Worm (Caenorhabditis elegans) whole organism, L3 larva: ENCODE data around the gene ceeh-1.

Experiments used
- R02D3.7 ChIP-seq: fragments of 150-350 bp; optimal IDR thresholded peaks from 2 replicates; lab custom pipeline; 2014; ENCODE audit warnings: missing biosample characterization, missing genetic modification characterization
- ZK546.5 ChIP-seq: sonication (generic microtip); optimal IDR thresholded peaks from 2 replicates; lab custom pipeline; 2017; ENCODE audit warnings: missing biosample characterization, missing genetic modification characterization
- aly-2 ChIP-seq: fragments of 150-350 bp; optimal IDR thresholded peaks from 2 replicates; lab custom pipeline; 2014; ENCODE audit warnings: missing biosample characterization, missing genetic modification characterization
- ama-1 ChIP-seq: fragments of 150-350 bp; optimal IDR thresholded peaks from 2 replicates; lab custom pipeline; 2018
- ceh-16 ChIP-seq: sonication (generic microtip); optimal IDR thresholded peaks from 2 replicates; lab custom pipeline; 2017; ENCODE audit warnings: missing biosample characterization, missing genetic modification characterization
- ceh-28 ChIP-seq: fragments of 150-350 bp; optimal IDR thresholded peaks from 2 replicates; lab custom pipeline; 2014; ENCODE audit warnings: missing biosample characterization, missing genetic modification reagents, missing genetic modification characterization
- ceh-82 ChIP-seq: fragments of 150-350 bp; optimal IDR thresholded peaks from 2 replicates; lab custom pipeline; 2014; ENCODE audit warnings: missing biosample characterization, missing genetic modification characterization
- ceh-9 ChIP-seq: sonication (generic microtip); optimal IDR thresholded peaks from 2 replicates; lab custom pipeline; 2018; ENCODE audit warnings: missing biosample characterization, missing genetic modification characterization
- daf-12 ChIP-seq: fragments of 150-350 bp; optimal IDR thresholded peaks from 2 replicates; lab custom pipeline; 2014; ENCODE audit warnings: missing biosample characterization, missing genetic modification reagents, missing genetic modification characterization
- egl-5 ChIP-seq: fragments of 150-350 bp; optimal IDR thresholded peaks from 2 replicates; lab custom pipeline; 2017; ENCODE audit warnings: missing biosample characterization, missing genetic modification reagents, missing genetic modification characterization, inconsistent platforms
- elt-1 ChIP-seq: fragments of 150-350 bp; optimal IDR thresholded peaks from 2 replicates; lab custom pipeline; 2014; ENCODE audit warnings: missing biosample characterization, missing genetic modification characterization
- elt-2 ChIP-seq: sonication (generic microtip); optimal IDR thresholded peaks from 2 replicates; lab custom pipeline; 2016; ENCODE audit warnings: missing genetic modification reagents, mild to moderate bottlenecking, missing genetic modification characterization, missing compliant biosample characterization
- eor-1 ChIP-seq, 2 experiments: fragments of 150-350 bp; optimal IDR thresholded peaks; 2 replicates each; lab custom pipeline; 2014 to 2018; ENCODE audit warnings: missing biosample characterization in 2 of 2, missing genetic modification characterization in 2 of 2
- fkh-2 ChIP-seq: fragments of 150-350 bp; optimal IDR thresholded peaks from 2 replicates; lab custom pipeline; 2014; ENCODE audit warnings: missing biosample characterization, missing genetic modification reagents, missing genetic modification characterization
- fos-1 ChIP-seq: fragments of 150-350 bp; optimal IDR thresholded peaks from 2 replicates; lab custom pipeline; 2014; ENCODE audit warnings: missing biosample characterization, missing genetic modification characterization
- hmg-11 ChIP-seq: sonication (generic microtip); optimal IDR thresholded peaks from 2 replicates; lab custom pipeline; 2016; ENCODE audit warnings: missing genetic modification characterization, missing compliant biosample characterization
- jun-1 ChIP-seq: fragments of 150-350 bp; optimal IDR thresholded peaks from 2 replicates; lab custom pipeline; 2014; ENCODE audit warnings: missing biosample characterization, missing genetic modification reagents, missing genetic modification characterization
- lin-15B ChIP-seq: fragments of 150-350 bp; optimal IDR thresholded peaks from 2 replicates; lab custom pipeline; 2014; ENCODE audit warnings: missing biosample characterization, missing genetic modification characterization
- mdl-1 ChIP-seq: fragments of 150-350 bp; optimal IDR thresholded peaks from 2 replicates; lab custom pipeline; 2014; ENCODE audit warnings: missing biosample characterization, missing genetic modification characterization
- mml-1 ChIP-seq: fragments of 150-350 bp; sonication (generic microtip); optimal IDR thresholded peaks from 3 replicates; lab custom pipeline; 2014; ENCODE audit warnings: missing biosample characterization, missing genetic modification characterization
- nfya-1 ChIP-seq: sonication (generic microtip); optimal IDR thresholded peaks from 2 replicates; lab custom pipeline; 2017; ENCODE audit warnings: missing genetic modification characterization, mild to moderate bottlenecking, missing compliant biosample characterization, antibody characterized with exemption, moderate library complexity; ENCODE audit not compliant: insufficient read depth
- nhr-11 ChIP-seq: fragments of 150-350 bp; optimal IDR thresholded peaks from 2 replicates; lab custom pipeline; 2014; ENCODE audit warnings: missing biosample characterization, missing genetic modification characterization
- nhr-12 ChIP-seq: fragments of 150-350 bp; optimal IDR thresholded peaks from 2 replicates; lab custom pipeline; 2014; ENCODE audit warnings: missing biosample characterization, missing genetic modification characterization
- nhr-23 ChIP-seq: fragments of 150-350 bp; optimal IDR thresholded peaks from 2 replicates; lab custom pipeline; 2014; ENCODE audit warnings: missing biosample characterization, missing genetic modification reagents, missing genetic modification characterization
- nhr-237 ChIP-seq: fragments of 150-350 bp; optimal IDR thresholded peaks from 2 replicates; lab custom pipeline; 2014; ENCODE audit warnings: missing biosample characterization, missing genetic modification characterization
- nhr-25 ChIP-seq: sonication (generic microtip); optimal IDR thresholded peaks from 2 replicates; lab custom pipeline; 2017; ENCODE audit warnings: missing biosample characterization, missing genetic modification characterization
- nhr-43 ChIP-seq: sonication (generic microtip); optimal IDR thresholded peaks from 2 replicates; lab custom pipeline; 2016; ENCODE audit warnings: mild to moderate bottlenecking, missing genetic modification characterization, missing compliant biosample characterization; ENCODE audit not compliant: poor library complexity, severe bottlenecking
- nhr-67 ChIP-seq: fragments of 150-350 bp; optimal IDR thresholded peaks from 2 replicates; lab custom pipeline; 2014; ENCODE audit warnings: missing biosample characterization, missing genetic modification characterization
- nhr-76 ChIP-seq: fragments of 150-350 bp; sonication (generic microtip); optimal IDR thresholded peaks from 5 replicates; lab custom pipeline; 2014; ENCODE audit warnings: missing biosample characterization, missing genetic modification characterization
- nhr-77 ChIP-seq: fragments of 150-350 bp; optimal IDR thresholded peaks from 2 replicates; lab custom pipeline; 2014; ENCODE audit warnings: missing biosample characterization, missing genetic modification characterization
- pha-4 ChIP-seq: fragments of 150-350 bp; optimal IDR thresholded peaks from 2 replicates; lab custom pipeline; 2014; ENCODE audit warnings: missing biosample characterization, missing genetic modification reagents, missing genetic modification characterization
- pqm-1 ChIP-seq: fragments of 150-350 bp; optimal IDR thresholded peaks from 2 replicates; lab custom pipeline; 2017; ENCODE audit warnings: missing biosample characterization, missing genetic modification characterization, inconsistent platforms
- sea-2 ChIP-seq: fragments of 150-350 bp; sonication (generic microtip); optimal IDR thresholded peaks from 4 replicates; lab custom pipeline; 2014; ENCODE audit warnings: missing biosample characterization, missing genetic modification reagents, missing genetic modification characterization
- snpc-4 ChIP-seq: fragments of 150-350 bp; optimal IDR thresholded peaks from 2 replicates; lab custom pipeline; 2014; ENCODE audit warnings: missing biosample characterization, missing genetic modification characterization
- unc-62 ChIP-seq: fragments of 150-350 bp; sonication (generic microtip); optimal IDR thresholded peaks from 4 replicates; lab custom pipeline; 2014; ENCODE audit warnings: missing biosample characterization, missing genetic modification reagents, missing genetic modification characterization
- ztf-11 ChIP-seq: fragments of 150-350 bp; optimal IDR thresholded peaks from 2 replicates; lab custom pipeline; 2014; ENCODE audit warnings: missing biosample characterization, missing genetic modification characterization

Gene ceeh-1

DNA sequence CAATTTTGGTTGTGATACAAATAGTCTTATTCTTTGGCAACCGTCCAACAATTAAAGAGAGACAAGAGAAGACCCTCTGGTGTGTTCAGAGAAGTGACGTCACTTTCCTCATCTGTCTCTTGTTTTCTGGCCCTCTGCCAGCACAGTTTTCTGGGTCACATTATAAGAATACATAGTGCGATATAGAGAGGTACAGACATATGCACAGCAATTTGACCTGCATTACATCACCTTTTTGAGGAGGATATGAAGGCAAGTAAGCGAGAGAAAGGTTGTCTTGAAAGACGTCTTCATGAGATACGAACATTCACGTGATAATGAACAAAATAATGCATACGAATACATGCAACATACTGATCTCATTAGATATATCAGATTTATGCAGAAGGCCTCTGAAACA, 38.5 kb upstream of the ceeh-1 start:
- TF ChIP-seq nhr-12 (tag; lab: Kevin White, UChicago) (no peak), ZK546.5 (tag; lab: Kevin White, UChicago) (no peak), nfya-1 (tag; lab: Kevin White, UChicago) (no peak), ceh-16 (tag; lab: Kevin White, UChicago) (no peak), mml-1 (tag; lab: Kevin White, UChicago) (no peak), snpc-4 (tag; lab: Kevin White, UChicago) (no peak), eor-1 (tag; optimal IDR thresholded peaks at IDR 0.05; lab: Kevin White, UChicago) (no peak), jun-1 (tag; lab: Kevin White, UChicago) (no peak), nhr-25 (tag; lab: Kevin White, UChicago) (no peak), aly-2 (no peak), mdl-1 (tag; lab: Kevin White, UChicago) (no peak), nhr-43 (tag; lab: Kevin White, UChicago) (no peak), sea-2 (GFP tag; lab: Kevin White, UChicago) (no peak)
- TF ChIP-seq, all 47 proteins: peak for 0

DNA sequence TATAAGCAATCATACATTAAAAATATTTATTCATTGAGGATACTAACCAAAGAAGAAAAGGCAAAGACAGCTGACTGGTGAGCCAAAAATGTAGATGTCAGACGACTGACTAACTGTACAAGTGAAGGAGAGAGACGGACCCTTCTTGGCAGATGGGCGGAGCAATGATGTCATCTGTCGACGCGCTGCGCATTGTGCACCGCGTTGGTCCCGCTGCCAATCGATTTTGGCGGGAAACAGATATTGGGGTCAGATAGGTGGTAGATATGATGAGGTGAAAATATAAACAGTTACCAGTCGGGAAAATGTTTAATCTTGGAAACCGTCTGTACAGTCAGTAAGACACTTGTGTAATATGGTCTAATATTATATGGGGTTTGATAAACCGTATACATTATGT, 37.8 kb upstream of the ceeh-1 start, which contains the start of gene T24C4.2:
T24C4.2 (minus strand) TSS at position 101 of the 400 bp plus-strand sequence.
- TF ChIP-seq fkh-2 (tag; lab: Kevin White, UChicago) (no peak), nhr-67 (tag; lab: Kevin White, UChicago) (no peak), eor-1 (tag; optimal IDR thresholded peaks at IDR 0.05; lab: Kevin White, UChicago) (no peak), lin-15B (tag; lab: Kevin White, UChicago) (no peak), elt-1 (tag; lab: Kevin White, UChicago) (no peak), nfya-1 (tag; lab: Kevin White, UChicago) (no peak), nhr-43 (tag; lab: Kevin White, UChicago) (no peak), ztf-11 (tag; lab: Kevin White, UChicago) (no peak), R02D3.7 (tag; lab: Kevin White, UChicago) (no peak), nhr-77 (tag; lab: Kevin White, UChicago) (no peak)

DNA sequence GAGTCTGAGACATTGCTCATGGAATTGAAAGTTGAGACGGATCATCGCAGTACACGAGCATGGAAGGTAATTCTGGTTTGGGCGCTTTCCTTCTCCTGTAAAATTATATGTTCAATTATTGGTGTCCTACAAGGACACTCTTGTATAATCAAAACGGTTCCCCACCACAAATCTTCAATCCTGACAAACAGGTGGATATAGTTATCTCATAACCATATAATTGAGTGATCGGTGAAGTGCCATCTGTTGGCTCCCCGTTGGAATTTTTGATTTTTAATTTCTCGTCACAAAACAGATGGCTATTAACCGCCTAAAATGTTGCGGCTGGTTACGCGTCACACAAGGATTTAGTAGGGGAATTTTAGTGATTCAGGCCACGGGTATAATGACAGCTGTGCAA, 36.8 kb upstream of the ceeh-1 start:
- TF ChIP-seq nhr-23 (tag; lab: Kevin White, UChicago) (no peak), nhr-11 (tag; lab: Kevin White, UChicago) (no peak), aly-2 (no peak), nhr-237 (tag; lab: Kevin White, UChicago) (no peak), elt-2 (tag; lab: Kevin White, UChicago) (no peak), pqm-1 (tag; lab: Kevin White, UChicago) (no peak), nhr-25 (tag; lab: Kevin White, UChicago) (no peak), ceh-28 (tag; lab: Kevin White, UChicago) (no peak), ceh-16 (tag; lab: Kevin White, UChicago) (no peak)

DNA sequence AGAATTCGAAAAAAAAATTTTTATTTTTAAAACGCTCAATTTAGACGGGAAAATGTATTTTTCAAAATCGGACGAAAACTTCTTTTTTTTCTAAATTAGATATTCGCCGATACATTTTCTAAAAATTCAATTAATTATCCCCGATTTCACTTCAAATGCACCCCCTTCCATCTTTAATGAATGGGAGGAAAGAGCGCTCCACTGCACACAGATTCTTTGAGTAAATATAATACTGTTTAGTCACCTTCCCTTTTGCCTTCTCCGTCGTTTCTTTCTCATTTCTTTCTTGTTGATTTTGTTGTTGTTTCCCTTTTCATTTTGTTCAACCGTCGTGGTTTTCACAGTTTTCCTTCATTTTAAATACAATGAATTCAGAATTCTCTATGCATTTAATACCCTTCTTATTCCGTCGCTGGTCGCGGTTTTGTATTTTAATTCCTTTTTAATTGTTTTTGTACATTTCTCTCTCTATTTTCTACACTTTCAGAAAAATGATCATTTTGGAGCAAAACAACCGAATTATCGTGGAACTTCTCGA, 29.8 kb upstream of the ceeh-1 start, which contains the start of gene arx-4:
arx-4 (plus strand) TSS at position 488 of the 538 bp plus-strand sequence.
- no peak for TF ChIP-seq fkh-2 (tag; lab: Kevin White, UChicago)
- TF ChIP-seq jun-1 (tag; lab: Kevin White, UChicago): no peak
- TF ChIP-seq fos-1 (tag; lab: Kevin White, UChicago): no peak
- no peak for TF ChIP-seq elt-1 (tag; lab: Kevin White, UChicago)
- no peak for TF ChIP-seq lin-15B (tag; lab: Kevin White, UChicago)
- no peak for TF ChIP-seq eor-1 (tag; optimal IDR thresholded peaks at IDR 0.05; lab: Kevin White, UChicago)
- peak; percentile 10 for TF ChIP-seq hmg-11 (tag; lab: Kevin White, UChicago)
- TF ChIP-seq nhr-77 (tag; lab: Kevin White, UChicago): no peak
- TF ChIP-seq unc-62 (GFP tag; lab: Kevin White, UChicago): no peak
- peak; percentile 88 for TF ChIP-seq pha-4
- TF ChIP-seq nfya-1 (tag; lab: Kevin White, UChicago): no peak
- no peak for TF ChIP-seq mml-1 (tag; lab: Kevin White, UChicago)
- no peak for TF ChIP-seq ceh-9

DNA sequence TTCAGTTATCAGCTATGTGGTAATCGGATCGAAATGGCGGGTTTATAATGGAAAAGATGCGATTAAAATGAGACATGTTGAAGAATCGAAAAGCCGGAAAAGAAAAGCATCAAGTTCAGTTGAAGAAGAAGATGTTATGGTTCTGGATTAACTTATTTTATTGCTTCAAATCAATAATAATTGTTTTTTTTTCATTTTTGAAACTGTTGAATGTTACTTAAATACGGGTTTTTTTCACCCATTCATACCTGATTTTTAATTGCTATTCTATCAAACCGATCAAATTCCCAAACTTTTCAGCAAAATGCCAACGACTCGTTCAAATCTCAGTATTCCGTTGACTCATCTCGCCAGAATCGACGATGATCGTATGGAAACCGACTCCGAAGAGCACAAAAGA, 27.8 kb upstream of the ceeh-1 start, which contains the start of gene exos-4.2:
exos-4.2 (plus strand) TSS at position 301 of the 400 bp plus-strand sequence.
- TF ChIP-seq egl-5 (tag; lab: Kevin White, UChicago) (no peak), nhr-67 (tag; lab: Kevin White, UChicago) (no peak), nhr-43 (tag; lab: Kevin White, UChicago) (no peak), mml-1 (tag; lab: Kevin White, UChicago) (no peak), ztf-11 (tag; lab: Kevin White, UChicago) (no peak), ama-1 (lab: Kevin White, UChicago) (no peak), ceh-82 (tag; lab: Kevin White, UChicago) (no peak), sea-2 (GFP tag; lab: Kevin White, UChicago) (no peak), nhr-12 (tag; lab: Kevin White, UChicago) (no peak), nhr-237 (tag; lab: Kevin White, UChicago) (no peak), jun-1 (tag; lab: Kevin White, UChicago) (no peak), nhr-76 (tag; lab: Kevin White, UChicago) (no peak), daf-12 (tag; lab: Kevin White, UChicago) (no peak), snpc-4 (tag; lab: Kevin White, UChicago) (no peak), ZK546.5 (tag; lab: Kevin White, UChicago) (no peak), nhr-23 (tag; lab: Kevin White, UChicago) (no peak)
